Worm (Caenorhabditis elegans) whole organism, young adult: ENCODE results near the gene col-166.
A peak's percentile ranks its signal among the peaks of the same experiment; 100 is the strongest.

Experiments used
- B0336.3 ChIP-seq: fragments of 200-800 bp; sonication (Bioruptor generic); IDR thresholded peaks from 2 replicates; pipeline ENCODE4 v1.3.6; 2022; ENCODE audit warnings: missing genetic modification characterization, missing compliant biosample characterization
- C06A6.2 ChIP-seq: fragments of 200-800 bp; sonication (Bioruptor generic); conservative IDR thresholded peaks from 2 replicates; pipeline ENCODE4 v1.3.6; 2022; ENCODE audit warnings: missing genetic modification characterization, missing compliant biosample characterization
- F22D6.2 ChIP-seq: sonication (generic microtip); optimal IDR thresholded peaks from 2 replicates; lab custom pipeline; 2016; ENCODE audit warnings: mild to moderate bottlenecking, missing genetic modification characterization, missing compliant biosample characterization
- F23B12.7 ChIP-seq: sonication (generic microtip); optimal IDR thresholded peaks from 2 replicates; lab custom pipeline; 2017; ENCODE audit warnings: missing genetic modification characterization, mild to moderate bottlenecking, missing compliant biosample characterization, antibody characterized with exemption, moderate library complexity; ENCODE audit not compliant: insufficient read depth
- F57C9.4 ChIP-seq: sonication (generic microtip); optimal IDR thresholded peaks from 2 replicates; lab custom pipeline; 2017; ENCODE audit warnings: mild to moderate bottlenecking, missing genetic modification characterization, missing compliant biosample characterization
- K12H6.12 ChIP-seq: fragments of 200-800 bp; sonication (Bioruptor generic); optimal IDR thresholded peaks from 2 replicates; lab custom pipeline; 2018; ENCODE audit warnings: mild to moderate bottlenecking, missing genetic modification characterization, missing compliant biosample characterization
- T26A5.8 ChIP-seq: sonication (generic microtip); optimal IDR thresholded peaks from 2 replicates; lab custom pipeline; 2016; ENCODE audit warnings: missing genetic modification characterization, missing compliant biosample characterization
- Y53G8AR.9 ChIP-seq: fragments of 200-800 bp; sonication (Bioruptor generic); conservative IDR thresholded peaks from 2 replicates; pipeline ENCODE4 v1.3.6; 2022; ENCODE audit warnings: missing genetic modification reagents, missing genetic modification characterization, missing compliant biosample characterization
- Y56A3A.18 ChIP-seq: fragments of 200-800 bp; sonication (Bioruptor generic); IDR thresholded peaks from 2 replicates; pipeline ENCODE4 v1.3.6; 2022; ENCODE audit warnings: missing genetic modification reagents, missing genetic modification characterization, missing compliant biosample characterization
- Y95B8A.8 ChIP-seq: fragments of 200-800 bp; sonication (Bioruptor generic); IDR thresholded peaks from 2 replicates; pipeline ENCODE4 v1.3.6; 2022; ENCODE audit warnings: missing genetic modification reagents, missing genetic modification characterization, missing compliant biosample characterization
- atf-7 ChIP-seq: sonication (generic microtip); optimal IDR thresholded peaks from 2 replicates; lab custom pipeline; 2017; ENCODE audit warnings: mild to moderate bottlenecking, missing genetic modification characterization, missing compliant biosample characterization
- athp-1 ChIP-seq: sonication (generic microtip); optimal IDR thresholded peaks from 2 replicates; lab custom pipeline; 2017; ENCODE audit warnings: mild to moderate bottlenecking, missing genetic modification characterization, missing compliant biosample characterization
- attf-5 ChIP-seq: fragments of 200-800 bp; sonication (Bioruptor generic); optimal IDR thresholded peaks from 2 replicates; lab custom pipeline; 2018; ENCODE audit warnings: mild to moderate bottlenecking, missing genetic modification characterization, missing compliant biosample characterization
- attf-6 ChIP-seq: fragments of 200-800 bp; sonication (Bioruptor generic); IDR thresholded peaks from 2 replicates; pipeline ENCODE4 v1.3.6; 2022; ENCODE audit warnings: missing genetic modification reagents, missing genetic modification characterization, missing compliant biosample characterization
- ccch-3 ChIP-seq: fragments of 200-800 bp; sonication (Bioruptor generic); optimal IDR thresholded peaks from 2 replicates; lab custom pipeline; 2018; ENCODE audit warnings: mild to moderate bottlenecking, missing genetic modification characterization, missing compliant biosample characterization
- cebp-1 ChIP-seq, 2 experiments: fragments of 200-800 bp in 1 of 2; sonication (Bioruptor generic) in 1 of 2; sonication (generic microtip) in 1 of 2; IDR thresholded peaks in 1 of 2; optimal IDR thresholded peaks in 1 of 2; 2 replicates each; pipeline versions ENCODE4 v1.3.6 to Lab custom; 2017 to 2022; ENCODE audit warnings: missing compliant biosample characterization in 2 of 2, missing genetic modification characterization in 2 of 2, mild to moderate bottlenecking in 1 of 2, missing genetic modification reagents in 1 of 2, moderate library complexity in 1 of 2
- ceh-100 ChIP-seq: fragments of 200-800 bp; sonication (Bioruptor generic); IDR thresholded peaks from 2 replicates; pipeline ENCODE4 v1.3.6; 2022; ENCODE audit warnings: missing genetic modification reagents, missing genetic modification characterization, missing compliant biosample characterization
- ceh-27 ChIP-seq: fragments of 200-800 bp; sonication (Bioruptor generic); optimal IDR thresholded peaks from 2 replicates; lab custom pipeline; 2018; ENCODE audit warnings: mild to moderate bottlenecking, missing genetic modification characterization, moderate library complexity, missing compliant biosample characterization
- chd-7 ChIP-seq: sonication (generic microtip); optimal IDR thresholded peaks from 2 replicates; lab custom pipeline; 2016; ENCODE audit warnings: mild to moderate bottlenecking, missing genetic modification characterization, moderate library complexity, missing compliant biosample characterization
- efl-1 ChIP-seq: fragments of 150-350 bp; optimal IDR thresholded peaks from 2 replicates; lab custom pipeline; 2014; ENCODE audit warnings: missing biosample characterization, missing genetic modification reagents, missing genetic modification characterization
- ets-4 ChIP-seq: fragments of 200-800 bp; sonication (Bioruptor generic); optimal IDR thresholded peaks from 2 replicates; lab custom pipeline; 2018; ENCODE audit warnings: mild to moderate bottlenecking, missing genetic modification characterization, missing compliant biosample characterization
- gei-17 ChIP-seq: fragments of 200-800 bp; sonication (Bioruptor generic); optimal IDR thresholded peaks from 2 replicates; lab custom pipeline; 2018; ENCODE audit warnings: mild to moderate bottlenecking, missing genetic modification characterization, missing compliant biosample characterization
- hsf-1 ChIP-seq: fragments of 200-800 bp; sonication (Bioruptor generic); IDR thresholded peaks from 2 replicates; pipeline ENCODE4 v1.3.6; 2022; ENCODE audit warnings: missing genetic modification reagents, missing genetic modification characterization, missing compliant biosample characterization
- let-526 ChIP-seq: fragments of 200-800 bp; sonication (Bioruptor generic); IDR thresholded peaks from 2 replicates; pipeline ENCODE4 v1.3.6; 2022; ENCODE audit warnings: missing genetic modification reagents, missing genetic modification characterization, missing compliant biosample characterization
- let-607 ChIP-seq, 2 experiments: fragments of 200-800 bp in 1 of 2; sonication (Bioruptor generic) in 1 of 2; sonication (generic microtip) in 1 of 2; optimal IDR thresholded peaks; 2 replicates each; lab custom pipeline; 2016 to 2018; ENCODE audit warnings: mild to moderate bottlenecking in 2 of 2, missing compliant biosample characterization in 2 of 2, missing genetic modification characterization in 2 of 2, moderate library complexity in 2 of 2, missing genotype in 1 of 2
- lin-26 ChIP-seq: fragments of 200-800 bp; sonication (Bioruptor generic); IDR thresholded peaks from 2 replicates; pipeline ENCODE4 v1.3.6; 2022; ENCODE audit warnings: missing genetic modification reagents, missing genetic modification characterization, missing compliant biosample characterization
- lin-35 ChIP-seq, 3 experiments: fragments of 150-350 bp in 2 of 3; sonication (generic microtip) in 1 of 3; optimal IDR thresholded peaks; 2 replicates each; lab custom pipeline; 2014 to 2018; ENCODE audit warnings: missing biosample characterization in 3 of 3, missing genetic modification characterization in 3 of 3, missing genetic modification reagents in 3 of 3
- lin-54 ChIP-seq: fragments of 200-800 bp; sonication (Bioruptor generic); optimal IDR thresholded peaks from 2 replicates; lab custom pipeline; 2018; ENCODE audit warnings: mild to moderate bottlenecking, missing genetic modification characterization, missing compliant biosample characterization
- lir-1 ChIP-seq: fragments of 200-800 bp; sonication (Bioruptor generic); conservative IDR thresholded peaks from 2 replicates; pipeline ENCODE4 v1.3.6; 2022; ENCODE audit warnings: missing genetic modification reagents, missing genetic modification characterization, missing compliant biosample characterization
- lsy-27 ChIP-seq: sonication (generic microtip); optimal IDR thresholded peaks from 2 replicates; lab custom pipeline; 2017; ENCODE audit warnings: missing genetic modification characterization, mild to moderate bottlenecking, missing compliant biosample characterization, antibody characterized with exemption, missing genotype, borderline replicate concordance; ENCODE audit not compliant: insufficient read depth
- mcd-1 ChIP-seq: fragments of 200-800 bp; sonication (Bioruptor generic); IDR thresholded peaks from 2 replicates; pipeline ENCODE4 v1.3.6; 2022; ENCODE audit warnings: missing genetic modification reagents, missing genetic modification characterization, missing compliant biosample characterization
- mxl-1 ChIP-seq: sonication (generic microtip); optimal IDR thresholded peaks from 2 replicates; lab custom pipeline; 2016; ENCODE audit warnings: missing genetic modification characterization, missing compliant biosample characterization
- nhr-80 ChIP-seq: sonication (generic microtip); optimal IDR thresholded peaks from 2 replicates; lab custom pipeline; 2016; ENCODE audit warnings: missing genetic modification characterization, missing compliant biosample characterization
- pbrm-1 ChIP-seq: fragments of 200-800 bp; sonication (Bioruptor generic); IDR thresholded peaks from 2 replicates; pipeline ENCODE4 v1.3.6; 2022; ENCODE audit warnings: missing genetic modification reagents, missing genetic modification characterization, missing compliant biosample characterization
- pha-4 ChIP-seq: fragments of 150-350 bp; sonication (generic microtip); optimal IDR thresholded peaks from 2 replicates; lab custom pipeline; 2014; ENCODE audit warnings: missing biosample characterization, missing genetic modification reagents, missing genetic modification characterization
- rcor-1 ChIP-seq: fragments of 200-800 bp; sonication (Bioruptor generic); IDR thresholded peaks from 2 replicates; pipeline ENCODE4 v1.3.6; 2022; ENCODE audit warnings: missing genetic modification reagents, missing genetic modification characterization, missing compliant biosample characterization
- repo-1 ChIP-seq: sonication (generic microtip); optimal IDR thresholded peaks from 2 replicates; lab custom pipeline; 2017; ENCODE audit warnings: mild to moderate bottlenecking, missing genetic modification characterization, missing compliant biosample characterization
- sea-2 ChIP-seq: fragments of 200-800 bp; sonication (Bioruptor generic); IDR thresholded peaks from 2 replicates; pipeline ENCODE4 v1.3.6; 2022; ENCODE audit warnings: missing genetic modification characterization, missing compliant biosample characterization
- snpc-3.4 ChIP-seq: sonication (generic microtip); optimal IDR thresholded peaks from 2 replicates; lab custom pipeline; 2017; ENCODE audit warnings: missing genetic modification characterization, mild to moderate bottlenecking, missing compliant biosample characterization, antibody characterized with exemption, moderate library complexity, missing genotype, missing genetic modification reagents
- tlf-1 ChIP-seq: fragments of 200-800 bp; sonication (Bioruptor generic); optimal IDR thresholded peaks from 2 replicates; lab custom pipeline; 2018; ENCODE audit warnings: mild to moderate bottlenecking, missing genetic modification characterization, missing compliant biosample characterization
- unc-130 ChIP-seq: sonication (generic microtip); optimal IDR thresholded peaks from 2 replicates; lab custom pipeline; 2016; ENCODE audit warnings: missing genetic modification reagents, missing genetic modification characterization, missing compliant biosample characterization
- unc-62 ChIP-seq: fragments of 150-350 bp; optimal IDR thresholded peaks from 2 replicates; lab custom pipeline; 2014; ENCODE audit warnings: missing biosample characterization, missing genetic modification reagents, missing genetic modification characterization
- xnd-1 ChIP-seq: sonication (generic microtip); optimal IDR thresholded peaks from 2 replicates; lab custom pipeline; 2016; ENCODE audit warnings: missing genotype, missing genetic modification reagents, missing genetic modification characterization, missing compliant biosample characterization
- ztf-18 ChIP-seq: sonication (generic microtip); optimal IDR thresholded peaks from 2 replicates; lab custom pipeline; 2016; ENCODE audit warnings: missing genotype, mild to moderate bottlenecking, missing genetic modification characterization, missing compliant biosample characterization
- ztf-22 ChIP-seq: fragments of 200-800 bp; sonication (Bioruptor generic); optimal IDR thresholded peaks from 2 replicates; lab custom pipeline; 2018; ENCODE audit warnings: mild to moderate bottlenecking, missing genetic modification characterization, moderate library complexity, missing compliant biosample characterization
- ztf-25 ChIP-seq: fragments of 200-800 bp; sonication (Bioruptor generic); IDR thresholded peaks from 2 replicates; pipeline ENCODE4 v1.3.6; 2022; ENCODE audit warnings: missing genetic modification reagents, missing genetic modification characterization, missing compliant biosample characterization
- ztf-28 ChIP-seq: fragments of 200-800 bp; sonication (Bioruptor generic); IDR thresholded peaks from 2 replicates; pipeline ENCODE4 v1.3.6; 2022; ENCODE audit warnings: missing genetic modification reagents, missing genetic modification characterization, missing compliant biosample characterization

Gene col-166

ce11 chrX:6255561-6255960, 24.3 kb upstream of the col-166 start (continued):
- TF ChIP-seq Y95B8A.8 (GFP tag; lab: Robert Waterston, UW) = 0 out of 2 replicates have a peak, but pooled peaks have one; percentile 59
- TF ChIP-seq ceh-27 (GFP tag; lab: Kevin White, UChicago) = peak; percentile 5
- no peak for TF ChIP-seq snpc-3.4 (tag; lab: Kevin White, UChicago)
- TF ChIP-seq lin-35 (GFP tag; optimal IDR thresholded peaks at IDR 0.05; lab: Kevin White, UChicago) = peak in 1 of 3 experiments; percentile 2
- peak; percentile 64 for TF ChIP-seq pha-4 (tag; lab: Kevin White, UChicago)
- TF ChIP-seq let-607 (tag; optimal IDR thresholded peaks at IDR 0.05; lab: Kevin White, UChicago) = peak; percentile 50 to 70
- TF ChIP-seq unc-130 = no peak
- peak; percentile 51; the same call in 1 of the 2 replicates for TF ChIP-seq sea-2 (GFP tag; lab: Robert Waterston, UW)
- no peak for TF ChIP-seq ccch-3 (GFP tag; lab: Kevin White, UChicago)
- peak; percentile 49; the same call in 1 of the 2 replicates for TF ChIP-seq lin-26 (GFP tag; lab: Robert Waterston, UW)
- peak; percentile 94 for TF ChIP-seq atf-7 (tag; lab: Kevin White, UChicago)
- TF ChIP-seq athp-1 (tag; lab: Kevin White, UChicago) = peak; percentile 24
- 0 out of 2 replicates have a peak, but pooled peaks have one; percentile 34 for TF ChIP-seq hsf-1
- TF ChIP-seq cebp-1 (GFP tag; IDR thresholded peaks at IDR 0.05; lab: Robert Waterston, UW) = peak; percentile 41; the same call in 1 of the 2 replicates
- peak; percentile 85 for TF ChIP-seq cebp-1 (tag; optimal IDR thresholded peaks at IDR 0.05; lab: Kevin White, UChicago)
- no peak for TF ChIP-seq Y56A3A.18 (GFP tag; lab: Robert Waterston, UW)
- TF ChIP-seq tlf-1 = peak; percentile 82
- no peak for TF ChIP-seq mxl-1 (tag; lab: Kevin White, UChicago)
- no peak for TF ChIP-seq rcor-1 (GFP tag; lab: Robert Waterston, UW)
- no peak; the same call in 1 of the 2 replicates for TF ChIP-seq ceh-100 (GFP tag; lab: Robert Waterston, UW)
- peak; percentile 70 for TF ChIP-seq Y53G8AR.9 (GFP tag; lab: Robert Waterston, UW)
- TF ChIP-seq ets-4 (GFP tag; lab: Kevin White, UChicago) = peak; percentile 46
- TF ChIP-seq let-526 (GFP tag; lab: Robert Waterston, UW) = peak; percentile 77; the same call in 1 of the 2 replicates
- TF ChIP-seq xnd-1 = no peak
- TF ChIP-seq attf-6 (GFP tag; lab: Robert Waterston, UW) = no peak
- TF ChIP-seq attf-5 (GFP tag; lab: Kevin White, UChicago) = peak; percentile 34
- no peak for TF ChIP-seq T26A5.8 (tag; lab: Kevin White, UChicago)
- no peak for TF ChIP-seq F57C9.4 (tag; lab: Kevin White, UChicago)
- no peak for TF ChIP-seq gei-17
- peak; percentile 70; the same call in 1 of the 2 replicates for TF ChIP-seq pbrm-1
- TF ChIP-seq lin-54 (GFP tag; lab: Kevin White, UChicago) = peak; percentile 38
- no peak for TF ChIP-seq efl-1
- TF ChIP-seq F23B12.7 = no peak
- peak; percentile 47; the same call in 1 of the 2 replicates for TF ChIP-seq mcd-1
- TF ChIP-seq lsy-27 = no peak
- peak; percentile 81 for TF ChIP-seq ztf-22 (GFP tag; lab: Kevin White, UChicago)
- TF ChIP-seq ztf-25 = no peak
- peak; percentile 91 for TF ChIP-seq B0336.3 (GFP tag; lab: Robert Waterston, UW)
- no peak for TF ChIP-seq unc-62
- no peak for TF ChIP-seq ztf-18 (tag; lab: Kevin White, UChicago)
- peak; percentile 62 for TF ChIP-seq repo-1
- TF ChIP-seq nhr-80 = peak; percentile 90
- TF ChIP-seq lir-1 (GFP tag; lab: Robert Waterston, UW) = peak; percentile 65
- TF ChIP-seq ztf-28 (GFP tag; lab: Robert Waterston, UW) = no peak
- peak; percentile 76 for TF ChIP-seq K12H6.12 (tag; lab: Kevin White, UChicago)
- TF ChIP-seq C06A6.2 (GFP tag; lab: Robert Waterston, UW) = peak; percentile 31; the same call in 1 of the 2 replicates
- TF ChIP-seq F22D6.2 (tag; lab: Kevin White, UChicago) = peak; percentile 76
- TF ChIP-seq chd-7 = peak; percentile 86
